Fruit fly (Drosophila melanogaster): ENCODE results near the gene CG43931.

The CG43931 gene

dm6 chr3L:20927526-20927925 lies 30.2 kb downstream of the CG43931 start, which contains the start of gene CG10589:
TSS of gene CG10589 (plus strand) at chr3L:20927826.
- no peak for TF ChIP-seq noc (tag; optimal IDR thresholded peaks at IDR 0.05)

- TF ChIP-seq noc (tag; optimal IDR thresholded peaks at IDR 0.05) = no peak
Measured at dm6 chr3L:20929418-20929817, 32.1 kb downstream of the CG43931 start.

DNA sequence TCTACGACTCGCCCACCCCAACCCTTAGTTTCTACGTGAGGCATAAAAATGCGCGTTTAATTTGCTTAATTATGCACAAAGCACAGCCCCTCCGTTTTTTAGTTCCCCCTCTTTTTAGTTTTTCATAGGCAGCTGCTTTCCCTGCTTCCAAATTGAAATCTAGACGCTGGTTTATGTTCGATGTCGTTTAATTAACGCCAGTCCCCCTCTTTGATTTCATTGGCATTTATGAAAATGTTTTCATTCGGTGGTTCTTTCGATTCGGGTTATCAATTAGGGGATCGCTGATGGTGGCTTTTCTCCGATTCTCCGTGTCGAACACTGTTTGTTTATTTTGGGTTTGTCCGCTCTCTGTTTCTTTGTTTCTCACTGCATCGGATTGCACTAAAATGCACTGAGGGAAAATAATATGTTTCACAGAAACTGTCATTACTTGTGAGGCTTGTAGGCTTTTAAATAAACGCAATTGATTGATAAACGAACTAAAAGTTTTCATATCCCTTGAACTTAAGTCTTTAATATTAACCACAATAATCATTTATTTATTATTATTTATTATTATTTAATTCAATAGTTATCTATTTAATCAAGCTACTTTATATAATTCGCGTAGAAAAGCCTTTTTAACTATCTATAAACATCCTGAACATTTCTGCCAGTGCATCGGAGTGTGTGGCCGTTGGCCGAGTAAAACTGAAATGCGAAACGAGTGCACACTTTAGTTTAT lies 32.9 kb downstream of the CG43931 start:
- no peak for TF ChIP-seq noc (tag; optimal IDR thresholded peaks at IDR 0.05)

DNA sequence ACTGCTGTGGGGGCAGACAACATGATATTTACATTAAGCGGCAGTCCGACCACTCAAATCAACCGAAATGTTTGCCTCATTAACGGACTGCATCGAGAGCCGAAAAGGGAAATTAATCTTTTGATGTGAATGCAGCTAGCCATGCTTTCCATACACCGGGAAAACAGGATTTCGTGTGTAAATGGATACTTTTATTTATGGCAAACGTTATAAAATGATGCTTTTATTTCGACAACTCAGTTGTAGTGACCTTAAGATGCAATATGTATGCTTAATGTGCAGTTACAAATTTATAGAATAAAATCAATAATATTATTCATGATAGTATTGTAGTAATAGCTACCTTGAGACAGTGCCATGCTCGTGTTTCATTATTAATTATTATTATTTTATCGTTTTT lies 34.2 kb downstream of the CG43931 start:
- TF ChIP-seq noc (tag; optimal IDR thresholded peaks at IDR 0.05) = no peak

- no peak for TF ChIP-seq noc (tag; optimal IDR thresholded peaks at IDR 0.05)
Measured at dm6 chr3L:20932556-20932955, 35.2 kb downstream of the CG43931 start.

DNA sequence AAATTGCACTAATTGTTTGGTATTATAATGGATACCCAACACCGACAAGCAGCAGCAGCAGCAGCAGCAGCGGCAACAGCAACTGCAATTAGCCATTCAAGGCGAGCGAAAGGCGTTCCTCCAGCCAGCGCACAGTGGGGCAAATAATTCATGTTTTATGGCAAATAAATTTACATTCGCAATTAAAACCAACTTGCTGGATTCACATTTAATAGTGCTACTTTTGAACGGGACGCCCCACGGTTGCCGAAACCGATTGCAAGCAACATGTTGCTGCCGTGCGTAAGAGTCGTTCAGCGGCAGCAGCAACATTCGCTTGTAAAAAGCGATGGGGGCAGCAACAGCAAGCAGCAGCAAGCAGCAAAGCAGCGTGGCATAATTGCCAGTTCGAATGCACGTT lies 36.3 kb downstream of the CG43931 start:
- no peak for TF ChIP-seq noc (tag; optimal IDR thresholded peaks at IDR 0.05)

dm6 chr3L:20942076-20942475 lies 44.7 kb downstream of the CG43931 start:
- TF ChIP-seq noc (tag; optimal IDR thresholded peaks at IDR 0.05) = no peak

dm6 chr3L:20944180-20944579 lies 46.8 kb downstream of the CG43931 start:
- TF ChIP-seq noc (tag; optimal IDR thresholded peaks at IDR 0.05) = no peak

DNA sequence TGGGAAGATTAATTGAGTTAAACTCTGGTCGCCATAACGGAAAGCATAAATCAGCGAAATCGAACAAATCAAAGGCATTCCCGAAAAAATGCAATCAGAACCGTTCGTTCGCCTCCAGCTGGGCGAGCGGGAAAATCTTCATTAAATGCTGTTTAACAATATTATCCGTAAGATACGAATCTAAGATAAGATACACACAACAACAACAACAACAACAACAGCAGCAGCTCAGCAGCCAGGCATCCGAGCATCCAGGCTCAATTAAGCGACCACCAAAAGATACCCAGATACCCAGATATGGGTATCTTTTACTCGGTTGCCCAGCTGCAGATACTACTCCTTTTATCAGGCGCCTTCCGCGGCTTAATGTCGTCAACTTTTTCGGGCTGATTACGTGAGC lies 48.7 kb downstream of the CG43931 start:
- TF ChIP-seq noc (tag; optimal IDR thresholded peaks at IDR 0.05) = no peak

DNA sequence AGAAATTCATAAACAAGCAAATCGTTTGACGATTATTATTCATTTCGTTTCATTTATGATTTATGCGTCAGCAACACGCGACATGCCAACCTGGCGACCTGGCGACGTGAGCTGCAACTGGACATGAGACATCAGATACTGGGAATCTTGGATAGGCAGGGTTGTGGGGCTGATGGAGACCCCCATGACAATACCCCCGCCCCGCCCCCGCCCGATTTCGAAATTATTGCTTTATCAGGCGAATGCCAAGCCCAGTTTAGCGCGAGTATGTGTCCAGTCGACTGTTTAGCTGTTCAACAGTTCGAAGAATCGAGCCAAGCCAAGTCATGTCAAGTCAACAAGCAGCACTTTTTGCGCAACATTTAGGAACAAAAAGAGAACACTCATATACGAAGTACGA lies 49.6 kb downstream of the CG43931 start:
- TF ChIP-seq noc (tag; optimal IDR thresholded peaks at IDR 0.05) = no peak
